Worm (Caenorhabditis elegans): Measurements from ENCODE around the gene atf-4.

DNA sequence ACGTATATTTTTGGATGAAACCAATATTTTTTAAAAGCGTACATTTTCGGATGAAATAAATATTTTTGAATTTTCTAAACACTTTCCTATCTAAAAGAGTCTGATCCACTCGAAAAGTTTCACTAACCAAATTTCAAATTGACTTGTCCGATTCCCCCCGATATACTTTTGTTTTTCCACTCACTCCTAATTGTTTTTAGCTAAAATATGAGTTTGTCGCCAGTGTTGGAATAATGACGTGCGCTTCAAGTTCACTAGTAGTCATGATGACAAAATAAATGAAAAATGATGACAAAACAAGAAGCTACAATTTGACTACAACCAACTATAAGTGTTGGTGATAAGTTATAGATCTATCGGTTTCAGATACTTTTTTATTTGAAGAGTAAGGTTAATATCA is 1.8 kb downstream of the atf-4 start:
- TF ChIP-seq ref-1 (GFP tag; conservative IDR thresholded peaks at IDR 0.05) = no peak
- TF ChIP-seq ztf-23 (GFP tag; IDR thresholded peaks at IDR 0.05) = no peak
- TF ChIP-seq klf-2 (GFP tag; conservative IDR thresholded peaks at IDR 0.05) = no peak
- TF ChIP-seq med-1 (GFP tag; optimal IDR thresholded peaks at IDR 0.05; ENCODE audit: insufficient read depth) = no peak

Measured in whole organism, midembryonic.